Worm (Caenorhabditis elegans): Measurements from ENCODE around the gene srh-71.
"Not testable (repeated sequence)": the region's sequence is repeated elsewhere in the genome, so short reads cannot be mapped to it uniquely, and the experiment has no call there.

DNA sequence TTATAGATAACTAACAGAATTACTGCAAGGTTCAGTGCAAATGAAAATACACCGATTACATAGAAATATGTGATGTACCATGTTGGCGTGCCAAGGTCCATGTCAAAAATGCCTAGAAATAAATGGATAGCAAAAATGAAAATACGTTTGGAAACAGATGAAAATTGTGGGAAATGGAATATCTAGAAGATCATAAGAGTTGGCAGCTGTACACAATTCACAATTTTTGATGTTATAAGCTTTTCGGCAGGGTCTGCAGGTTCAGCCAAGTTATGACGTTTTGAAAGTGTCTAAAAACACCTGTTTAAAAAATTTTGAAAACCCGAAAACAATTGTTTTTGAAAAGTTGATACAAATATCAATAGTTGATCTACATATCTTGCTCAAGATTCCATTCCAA is 21.2 kb downstream of the srh-71 start, which contains the start of gene sri-43:
- not testable (repeated sequence) for TF ChIP-seq pes-1 (GFP tag; IDR thresholded peaks at IDR 0.05); ets-7 (tag; optimal IDR thresholded peaks at IDR 0.05); scrt-1 (GFP tag; IDR thresholded peaks at IDR 0.05); ama-1 (optimal IDR thresholded peaks at IDR 0.05); ceh-36 (tag; optimal IDR thresholded peaks at IDR 0.05); tbx-11 (GFP tag; IDR thresholded peaks at IDR 0.05); aly-1 (tag; optimal IDR thresholded peaks at IDR 0.05); sea-1 (GFP tag; conservative IDR thresholded peaks at IDR 0.05); hmg-4 (GFP tag; optimal IDR thresholded peaks at IDR 0.05); flt-1 (GFP tag; IDR thresholded peaks at IDR 0.05); B0310.2 (tag; optimal IDR thresholded peaks at IDR 0.05); hmbx-1 (tag; optimal IDR thresholded peaks at IDR 0.05)
